Fruit fly (Drosophila melanogaster): ENCODE results near the gene rho-5.

The rho-5 gene

DNA sequence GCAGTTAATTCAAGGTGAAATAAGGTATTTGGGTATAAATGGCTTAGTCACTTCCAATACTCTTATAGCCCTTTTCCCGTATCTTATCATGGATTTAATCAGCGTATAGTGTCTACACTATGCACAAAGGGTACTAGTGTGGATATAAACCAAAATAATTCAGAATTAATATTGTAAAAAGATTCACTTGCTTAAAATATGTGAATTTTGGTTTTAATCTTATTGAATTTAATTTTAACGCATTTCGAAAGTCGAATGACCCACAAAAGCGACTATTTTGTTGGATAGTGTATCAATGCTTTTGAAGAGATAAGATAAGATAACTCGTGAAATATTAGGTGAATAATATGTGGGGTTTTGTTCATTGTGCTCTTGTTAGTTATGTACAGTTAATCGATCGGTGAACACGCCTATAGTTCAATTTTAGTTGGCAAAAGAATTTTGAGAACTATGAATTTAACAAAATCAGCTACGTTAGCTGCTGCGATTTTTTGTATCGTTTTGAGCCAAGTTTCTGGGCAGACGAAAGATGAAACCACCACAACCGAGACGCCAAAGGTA lies 8.3 kb upstream of the rho-5 start, which contains the start of gene CG5096 (continued):
- TF ChIP-seq sage (GFP tag; optimal IDR thresholded peaks at IDR 0.05) (peak; percentile 38), Mio (GFP tag; optimal IDR thresholded peaks at IDR 0.05) (no peak), brk (GFP tag; optimal IDR thresholded peaks at IDR 0.05) (peak; percentile 69), fru (GFP tag; optimal IDR thresholded peaks at IDR 0.05) (peak; percentile 90), GATAd (GFP tag; optimal IDR thresholded peaks at IDR 0.05) (no peak), Hr83 (GFP tag; optimal IDR thresholded peaks at IDR 0.05; ENCODE audit: poor library complexity, severe bottlenecking) (no peak), ey (GFP tag; optimal IDR thresholded peaks at IDR 0.05) (peak; percentile 80), Dif (GFP tag; optimal IDR thresholded peaks at IDR 0.05; ENCODE audit: partially characterized antibody) (no peak), Vsx2 (GFP tag; optimal IDR thresholded peaks at IDR 0.05; ENCODE audit: partially characterized antibody) (no peak), dsf (GFP tag; optimal IDR thresholded peaks at IDR 0.05; ENCODE audit: borderline replicate concordance) (peak; percentile 4)

DNA sequence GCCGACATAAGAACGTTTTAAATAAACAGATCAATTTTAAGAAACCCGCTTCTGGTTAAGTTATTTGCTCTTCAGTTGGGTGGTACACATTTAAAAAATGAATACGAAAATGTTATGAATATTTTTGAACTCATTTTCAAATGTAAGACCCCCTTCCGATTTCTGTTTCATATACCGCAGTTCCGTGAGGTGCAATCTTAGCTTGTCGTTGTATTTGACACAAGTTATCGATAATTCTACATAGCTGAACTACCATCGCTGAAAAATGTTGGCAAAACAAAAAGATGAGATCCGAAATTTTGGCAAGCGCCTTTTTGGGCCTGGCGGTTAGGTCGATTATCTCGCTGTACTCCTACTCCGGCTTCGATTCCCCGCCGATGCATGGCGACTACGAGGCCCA lies 6.2 kb upstream of the rho-5 start, which contains the start of gene gny:
gny (plus strand) TSS at position 239 of the 400 bp plus-strand sequence.
- TF ChIP-seq Rel (GFP tag; optimal IDR thresholded peaks at IDR 0.05) (no peak), Rel (tag; optimal IDR thresholded peaks at IDR 0.05) (peak; percentile 1), jim (GFP tag; optimal IDR thresholded peaks at IDR 0.05) (no peak)

DNA sequence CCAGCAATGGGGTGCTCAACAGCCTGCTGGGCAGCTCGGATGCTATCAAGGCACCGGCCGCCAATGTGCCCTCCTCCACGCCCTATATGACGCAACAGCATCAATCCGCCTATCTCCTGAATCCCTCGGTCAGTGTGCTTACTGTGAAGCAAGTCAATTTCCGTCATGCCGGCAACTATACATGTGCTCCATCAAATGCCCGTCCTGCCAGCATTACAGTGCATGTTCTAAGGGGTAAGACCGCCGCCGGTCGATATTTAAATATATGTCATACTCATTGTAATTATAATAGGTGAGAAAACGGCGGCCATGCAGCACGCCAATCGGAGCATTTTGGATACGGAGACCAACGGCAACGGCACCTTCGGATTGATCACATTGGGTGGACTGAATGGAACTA lies 4.9 kb upstream of the rho-5 start:
- no peak for TF ChIP-seq sv (GFP tag; optimal IDR thresholded peaks at IDR 0.05)
- TF ChIP-seq psq (GFP tag; optimal IDR thresholded peaks at IDR 0.05): no peak
- TF ChIP-seq HLH106 (tag; optimal IDR thresholded peaks at IDR 0.05): no peak
- TF ChIP-seq foxo (GFP tag; optimal IDR thresholded peaks at IDR 0.05): no peak
- TF ChIP-seq h (GFP tag; optimal IDR thresholded peaks at IDR 0.05): no peak
- TF ChIP-seq Jra (GFP tag; optimal IDR thresholded peaks at IDR 0.05): no peak
- no peak for TF ChIP-seq brk (GFP tag; optimal IDR thresholded peaks at IDR 0.05)
- no peak for TF ChIP-seq jim (GFP tag; optimal IDR thresholded peaks at IDR 0.05)
- TF ChIP-seq Myc (optimal IDR thresholded peaks at IDR 0.05): no peak
- no peak for TF ChIP-seq tai (GFP tag; optimal IDR thresholded peaks at IDR 0.05)
- TF ChIP-seq Rel (GFP tag; optimal IDR thresholded peaks at IDR 0.05): no peak
- TF ChIP-seq Rel (tag; optimal IDR thresholded peaks at IDR 0.05): no peak
- TF ChIP-seq fru (GFP tag; optimal IDR thresholded peaks at IDR 0.05): no peak
- TF ChIP-seq CG32264 (GFP tag; optimal IDR thresholded peaks at IDR 0.05): no peak
- TF ChIP-seq Hr78 (GFP tag; optimal IDR thresholded peaks at IDR 0.05): no peak
- TF ChIP-seq Hr83 (GFP tag; optimal IDR thresholded peaks at IDR 0.05; ENCODE audit: poor library complexity, severe bottlenecking): no peak
- no peak for TF ChIP-seq dsf (GFP tag; optimal IDR thresholded peaks at IDR 0.05; ENCODE audit: borderline replicate concordance)
- TF ChIP-seq Dfd (GFP tag; optimal IDR thresholded peaks at IDR 0.05): no peak
- no peak for TF ChIP-seq CrebA (GFP tag; optimal IDR thresholded peaks at IDR 0.05; ENCODE audit: borderline replicate concordance)

DNA sequence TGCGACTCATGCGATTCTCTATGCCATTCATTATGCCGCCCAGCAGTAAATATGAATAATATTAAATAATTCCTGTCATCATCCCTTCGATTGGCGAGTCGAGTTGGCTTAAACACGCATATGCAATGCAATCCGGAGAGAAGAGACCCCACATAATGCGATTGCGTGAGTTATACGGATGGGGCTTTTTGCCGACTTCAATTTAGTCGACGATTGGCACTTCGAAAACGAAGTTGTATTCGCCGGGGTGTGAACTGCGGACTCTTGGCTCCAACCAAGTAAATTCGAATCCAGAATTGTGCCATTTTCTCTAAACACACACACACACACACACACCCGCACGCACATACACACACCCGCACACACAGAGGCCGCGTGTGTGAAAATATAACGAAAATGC lies 2.6 kb upstream of the rho-5 start:
- TF ChIP-seq Hr78 (GFP tag; optimal IDR thresholded peaks at IDR 0.05): no peak
- TF ChIP-seq woc (GFP tag; optimal IDR thresholded peaks at IDR 0.05): no peak
- no peak for TF ChIP-seq dl (GFP tag; optimal IDR thresholded peaks at IDR 0.05; ENCODE audit: insufficient read depth in 1 of 2, partially characterized antibody in 2 of 2)
- no peak for TF ChIP-seq rgr (GFP tag; optimal IDR thresholded peaks at IDR 0.05)
- TF ChIP-seq Myc (optimal IDR thresholded peaks at IDR 0.05): no peak
- no peak for TF ChIP-seq Dfd (GFP tag; optimal IDR thresholded peaks at IDR 0.05)
- TF ChIP-seq CG32264 (GFP tag; optimal IDR thresholded peaks at IDR 0.05): no peak
- no peak for TF ChIP-seq br (GFP tag; optimal IDR thresholded peaks at IDR 0.05)
- no peak for TF ChIP-seq h (GFP tag; optimal IDR thresholded peaks at IDR 0.05)
- TF ChIP-seq usp (GFP tag; optimal IDR thresholded peaks at IDR 0.05): no peak
- no peak for TF ChIP-seq Hnf4 (GFP tag; optimal IDR thresholded peaks at IDR 0.05)
- no peak for TF ChIP-seq GATAd (GFP tag; optimal IDR thresholded peaks at IDR 0.05)
- no peak for TF ChIP-seq lola (GFP tag; optimal IDR thresholded peaks at IDR 0.05)
- no peak for TF ChIP-seq Rel (GFP tag; optimal IDR thresholded peaks at IDR 0.05)
- TF ChIP-seq Rel (tag; optimal IDR thresholded peaks at IDR 0.05): no peak
- TF ChIP-seq sage (GFP tag; optimal IDR thresholded peaks at IDR 0.05): no peak
- TF ChIP-seq CrebA (GFP tag; optimal IDR thresholded peaks at IDR 0.05; ENCODE audit: borderline replicate concordance): no peak
